Worm (Caenorhabditis elegans): ENCODE measurements around the gene msp-65.

ce11 chrIV:5344168-5344567 lies 27.8 kb downstream of the msp-65 start:
- no peak for TF ChIP-seq ceh-82 (tag; optimal IDR thresholded peaks at IDR 0.05)
- peak; percentile 53; the same call in 1 of the 2 replicates for TF ChIP-seq arid-1 (GFP tag; conservative IDR thresholded peaks at IDR 0.05)
- no peak for TF ChIP-seq ZK546.5 (tag; optimal IDR thresholded peaks at IDR 0.05)
- TF ChIP-seq ztf-7 (tag; optimal IDR thresholded peaks at IDR 0.05), result no peak
- TF ChIP-seq lin-39 (tag; optimal IDR thresholded peaks at IDR 0.05), result no peak
- TF ChIP-seq madf-5 (GFP tag; IDR thresholded peaks at IDR 0.05), result no peak
- no peak for TF ChIP-seq fkh-10 (GFP tag; optimal IDR thresholded peaks at IDR 0.05)
- TF ChIP-seq nhr-76 (tag; optimal IDR thresholded peaks at IDR 0.05), result no peak
- TF ChIP-seq nhr-42 (GFP tag; IDR thresholded peaks at IDR 0.05), result no peak
- TF ChIP-seq nhr-11 (tag; optimal IDR thresholded peaks at IDR 0.05), result no peak

Measured in whole organism, L4 larva.